Worm (Caenorhabditis elegans): Measurements from ENCODE around the gene degl-2.

The degl-2 gene

DNA sequence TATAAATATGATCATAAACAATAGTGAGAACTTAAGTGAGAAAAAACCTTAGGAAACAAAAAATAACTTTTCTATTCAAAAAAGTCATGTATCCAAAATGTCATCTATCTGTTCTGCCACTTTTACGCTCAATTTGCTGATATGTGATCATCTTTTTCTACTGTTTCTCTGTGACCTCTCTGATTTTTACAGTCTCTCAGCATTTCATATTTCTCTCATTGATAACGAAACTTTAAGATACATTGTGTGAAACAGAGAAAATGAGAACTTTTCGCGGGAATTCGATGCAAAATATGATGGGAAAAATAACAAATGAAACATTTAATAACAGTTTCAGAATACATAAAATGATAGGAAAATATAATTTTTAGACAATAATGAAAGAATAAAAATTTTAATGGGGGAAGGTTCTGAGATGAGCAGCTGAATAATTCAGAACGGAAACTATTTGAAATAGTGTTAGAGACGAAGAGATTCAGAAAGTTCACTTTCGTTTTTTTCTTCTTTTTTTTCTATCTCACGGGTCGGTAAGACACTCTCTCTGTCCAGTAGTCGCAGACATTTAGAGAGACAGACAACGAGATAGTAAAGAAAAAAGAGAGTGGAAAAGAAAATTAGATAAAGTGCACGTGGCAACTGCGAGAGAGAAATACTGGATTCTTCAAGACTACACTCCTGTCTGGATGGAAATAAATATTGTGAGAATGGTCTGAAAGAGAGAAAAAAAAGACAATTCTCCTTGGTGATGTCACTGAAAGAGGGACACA lies 34.1 kb downstream of the degl-2 start (continued):
- TF ChIP-seq F10B5.3 (tag; optimal IDR thresholded peaks at IDR 0.05) (no peak), ceh-20 (GFP tag; IDR thresholded peaks at IDR 0.05) (no peak; the same call in 1 of the 2 replicates), lin-15B (tag; optimal IDR thresholded peaks at IDR 0.05) (no peak), unc-62 (GFP tag; optimal IDR thresholded peaks at IDR 0.05 in 1 of 2) (no peak), unc-62 (tag; optimal IDR thresholded peaks at IDR 0.05) (no peak), daf-16 (GFP tag; optimal IDR thresholded peaks at IDR 0.05) (peak in 1 of 2 experiments; percentile 46), daf-16 (tag; optimal IDR thresholded peaks at IDR 0.05) (peak; percentile 76), F26F4.8 (GFP tag; conservative IDR thresholded peaks at IDR 0.05) (no peak), lin-1 (GFP tag; IDR thresholded peaks at IDR 0.05) (peak; percentile 39), nhr-77 (tag; optimal IDR thresholded peaks at IDR 0.05) (peak; percentile 78), dmd-9 (GFP tag; IDR thresholded peaks at IDR 0.05) (no peak), arid-1 (GFP tag; conservative IDR thresholded peaks at IDR 0.05) (no peak), tag-97 (GFP tag; IDR thresholded peaks at IDR 0.05) (no peak), nhr-41 (GFP tag; IDR thresholded peaks at IDR 0.05) (no peak), sdz-12 (GFP tag; optimal IDR thresholded peaks at IDR 0.05) (no peak), lin-29 (GFP tag; IDR thresholded peaks at IDR 0.05) (peak; percentile 32; the same call in 1 of the 2 replicates), set-16 (GFP tag; IDR thresholded peaks at IDR 0.05) (no peak), unc-39 (tag; optimal IDR thresholded peaks at IDR 0.05) (no peak), nhr-76 (tag; optimal IDR thresholded peaks at IDR 0.05) (no peak), rbr-2 (tag; optimal IDR thresholded peaks at IDR 0.05) (peak; percentile 67), spr-3 (GFP tag; optimal IDR thresholded peaks at IDR 0.05) (no peak), ceh-44 (GFP tag; IDR thresholded peaks at IDR 0.05) (no peak), T26A8.4 (GFP tag; IDR thresholded peaks at IDR 0.05) (peak; percentile 49; the same call in 1 of the 2 replicates), Y105C5A.15 (GFP tag; IDR thresholded peaks at IDR 0.05) (no peak), lin-39 (tag; optimal IDR thresholded peaks at IDR 0.05) (no peak), zag-1 (tag; optimal IDR thresholded peaks at IDR 0.05) (no peak), daf-12 (tag; optimal IDR thresholded peaks at IDR 0.05) (no peak), ceh-62 (tag; optimal IDR thresholded peaks at IDR 0.05) (no peak), dmd-6 (GFP tag; IDR thresholded peaks at IDR 0.05) (peak; percentile 92), jun-1 (tag; optimal IDR thresholded peaks at IDR 0.05) (no peak), D1046.2 (GFP tag; IDR thresholded peaks at IDR 0.05) (no peak), madf-9 (GFP tag; conservative IDR thresholded peaks at IDR 0.05) (no peak), gei-8 (GFP tag; optimal IDR thresholded peaks at IDR 0.05) (no peak), dmd-8 (GFP tag; IDR thresholded peaks at IDR 0.05) (no peak), unc-130 (GFP tag; optimal IDR thresholded peaks at IDR 0.05) (no peak), nhr-25 (tag; optimal IDR thresholded peaks at IDR 0.05; ENCODE audit: borderline replicate concordance, insufficient read depth) (peak; percentile 21), zfp-2 (tag; optimal IDR thresholded peaks at IDR 0.05) (no peak), mep-1 (tag; optimal IDR thresholded peaks at IDR 0.05) (peak; percentile 73), ZK337.2 (GFP tag; IDR thresholded peaks at IDR 0.05) (no peak), Y48G9A.11 (GFP tag; IDR thresholded peaks at IDR 0.05) (no peak), mdt-29 (GFP tag; IDR thresholded peaks at IDR 0.05) (no peak), aly-2 (tag; optimal IDR thresholded peaks at IDR 0.05) (no peak), nhr-111 (GFP tag; optimal IDR thresholded peaks at IDR 0.05) (no peak), vab-7 (GFP tag; IDR thresholded peaks at IDR 0.05) (no peak), F49E8.2 (tag; optimal IDR thresholded peaks at IDR 0.05; ENCODE audit: borderline replicate concordance) (no peak), lir-3 (tag; optimal IDR thresholded peaks at IDR 0.05) (no peak), ztf-7 (tag; optimal IDR thresholded peaks at IDR 0.05) (no peak), ceh-32 (tag; optimal IDR thresholded peaks at IDR 0.05; ENCODE audit: poor library complexity) (no peak), ces-1 (GFP tag; optimal IDR thresholded peaks at IDR 0.05) (peak; percentile 81), lin-38 (GFP tag; IDR thresholded peaks at IDR 0.05) (no peak; the same call in 1 of the 2 replicates), nhr-42 (GFP tag; IDR thresholded peaks at IDR 0.05) (no peak)

Measured in whole organism, L4 larva.